Worm (Caenorhabditis elegans) whole organism, L4 larva: ENCODE measurements around the gene ZK856.14.

Source experiments
- D1046.2 ChIP-seq: fragments of 200-800 bp; sonication (Bioruptor generic); IDR thresholded peaks from 2 replicates; pipeline ENCODE4 v1.3.6; 2022; ENCODE audit warnings: missing genetic modification characterization, missing compliant biosample characterization
- F10B5.3 ChIP-seq: sonication (generic microtip); optimal IDR thresholded peaks from 2 replicates; lab custom pipeline; 2016; ENCODE audit warnings: mild to moderate bottlenecking, missing genetic modification characterization, missing compliant biosample characterization
- F44E2.7 ChIP-seq: fragments of 200-800 bp; sonication (Bioruptor generic); IDR thresholded peaks from 2 replicates; pipeline ENCODE4 v2.1.2; 2022; ENCODE audit warnings: missing genetic modification characterization, missing compliant biosample characterization
- F49E8.2 ChIP-seq: sonication (generic microtip); optimal IDR thresholded peaks from 2 replicates; lab custom pipeline; 2016; ENCODE audit warnings: missing compliant biosample characterization, mild to moderate bottlenecking, missing genetic modification characterization, borderline replicate concordance
- R02D3.7 ChIP-seq: fragments of 150-350 bp; sonication (generic microtip); optimal IDR thresholded peaks from 3 replicates; lab custom pipeline; 2014; ENCODE audit warnings: missing biosample characterization, missing genetic modification characterization
- T20F7.1 ChIP-seq: fragments of 200-800 bp; sonication (Bioruptor generic); optimal IDR thresholded peaks from 2 replicates; lab custom pipeline; 2018; ENCODE audit warnings: mild to moderate bottlenecking, missing genetic modification characterization, missing compliant biosample characterization
- Y105C5A.15 ChIP-seq: fragments of 200-800 bp; sonication (Bioruptor generic); IDR thresholded peaks from 2 replicates; pipeline ENCODE4 v1.3.6; 2022; ENCODE audit warnings: missing genetic modification characterization, missing compliant biosample characterization
- Y5F2A.4 ChIP-seq: fragments of 200-800 bp; sonication (Bioruptor generic); optimal IDR thresholded peaks from 2 replicates; lab custom pipeline; 2018; ENCODE audit warnings: mild to moderate bottlenecking, missing genetic modification characterization, missing compliant biosample characterization
- ZK337.2 ChIP-seq: fragments of 200-800 bp; sonication (Bioruptor generic); IDR thresholded peaks from 2 replicates; pipeline ENCODE4 v1.3.6; 2022; ENCODE audit warnings: missing genetic modification reagents, missing genetic modification characterization, missing compliant biosample characterization
- aha-1 ChIP-seq: fragments of 150-350 bp; peaks from one replicate; lab custom pipeline; 2014; ENCODE audit warnings: missing biosample characterization, missing genetic modification characterization
- ama-1 ChIP-seq: fragments of 150-350 bp; optimal IDR thresholded peaks from 2 replicates; lab custom pipeline; 2014; ENCODE audit warnings: inconsistent platforms, mixed read lengths
- ceh-82 ChIP-seq: sonication (generic microtip); optimal IDR thresholded peaks from 2 replicates; lab custom pipeline; 2017; ENCODE audit warnings: missing biosample characterization, missing genetic modification characterization
- daf-16 ChIP-seq, 3 experiments: sonication (generic microtip); optimal IDR thresholded peaks; 2 replicates each; lab custom pipeline; 2016 to 2017; ENCODE audit warnings: missing genetic modification characterization in 3 of 3, missing genetic modification reagents in 3 of 3, mild to moderate bottlenecking in 2 of 3, missing compliant biosample characterization in 2 of 3, missing biosample characterization in 1 of 3, moderate library complexity in 1 of 3
- daf-19 ChIP-seq: fragments of 200-800 bp; sonication (Bioruptor generic); conservative IDR thresholded peaks from 2 replicates; pipeline ENCODE4 v1.3.6; 2022; ENCODE audit warnings: missing genetic modification characterization, missing compliant biosample characterization
- dmd-9 ChIP-seq: fragments of 200-800 bp; sonication (Bioruptor generic); IDR thresholded peaks from 2 replicates; pipeline ENCODE4 v1.3.6; 2022; ENCODE audit warnings: missing genetic modification reagents, missing genetic modification characterization, missing compliant biosample characterization
- dpl-1 ChIP-seq: fragments of 150-350 bp; optimal IDR thresholded peaks from 2 replicates; lab custom pipeline; 2014; ENCODE audit warnings: missing biosample characterization, missing genetic modification reagents, missing genetic modification characterization
- duxl-1 ChIP-seq: sonication (generic microtip); optimal IDR thresholded peaks from 2 replicates; lab custom pipeline; 2016; ENCODE audit warnings: mild to moderate bottlenecking, missing genetic modification characterization, moderate library complexity, missing compliant biosample characterization; ENCODE audit not compliant: poor library complexity
- dve-1 ChIP-seq: sonication (generic microtip); optimal IDR thresholded peaks from 2 replicates; lab custom pipeline; 2017; ENCODE audit warnings: antibody characterized with exemption, mild to moderate bottlenecking, missing genetic modification characterization, missing compliant biosample characterization; ENCODE audit not compliant: insufficient read depth
- fkh-10 ChIP-seq: fragments of 150-350 bp; optimal IDR thresholded peaks from 2 replicates; lab custom pipeline; 2014; ENCODE audit warnings: missing biosample characterization, missing genetic modification reagents, missing genetic modification characterization
- gei-8 ChIP-seq: fragments of 200-800 bp; sonication (Bioruptor generic); optimal IDR thresholded peaks from 2 replicates; lab custom pipeline; 2018; ENCODE audit warnings: mild to moderate bottlenecking, missing genetic modification characterization, missing compliant biosample characterization
- hlh-30 ChIP-seq: sonication (generic microtip); optimal IDR thresholded peaks from 2 replicates; lab custom pipeline; 2017; ENCODE audit warnings: antibody characterized with exemption, mild to moderate bottlenecking, missing genetic modification characterization, missing compliant biosample characterization; ENCODE audit not compliant: insufficient read depth
- hmg-1.1 ChIP-seq: fragments of 200-800 bp; sonication (Bioruptor generic); IDR thresholded peaks from 2 replicates; pipeline ENCODE4 v1.3.6; 2022; ENCODE audit warnings: missing genetic modification reagents, missing genetic modification characterization, missing compliant biosample characterization
- lin-1 ChIP-seq: fragments of 200-800 bp; sonication (Bioruptor generic); IDR thresholded peaks from 2 replicates; pipeline ENCODE4 v1.3.6; 2022; ENCODE audit warnings: missing genetic modification reagents, missing genetic modification characterization, missing compliant biosample characterization
- lin-13 ChIP-seq: fragments of 150-350 bp; optimal IDR thresholded peaks from 2 replicates; lab custom pipeline; 2014; ENCODE audit warnings: missing biosample characterization, missing genetic modification reagents, missing genetic modification characterization
- lin-15B ChIP-seq: fragments of 150-350 bp; sonication (generic microtip); optimal IDR thresholded peaks from 3 replicates; lab custom pipeline; 2014; ENCODE audit warnings: missing biosample characterization, missing genetic modification characterization
- lin-38 ChIP-seq: fragments of 200-800 bp; sonication (Bioruptor generic); IDR thresholded peaks from 2 replicates; pipeline ENCODE4 v1.3.6; 2022; ENCODE audit warnings: missing genetic modification reagents, missing genetic modification characterization, missing compliant biosample characterization
- lsy-2 ChIP-seq, 2 experiments: fragments of 150-350 bp in 1 of 2; sonication (generic microtip) in 1 of 2; optimal IDR thresholded peaks; 2 replicates each; lab custom pipeline; 2014 to 2017; ENCODE audit warnings: missing biosample characterization in 2 of 2, missing genetic modification characterization in 2 of 2
- mdl-1 ChIP-seq, 2 experiments: fragments of 150-350 bp in 1 of 2; sonication (generic microtip) in 1 of 2; optimal IDR thresholded peaks; 2 replicates each; lab custom pipeline; 2014 to 2017; ENCODE audit warnings: missing biosample characterization in 2 of 2, missing genetic modification characterization in 2 of 2
- mdt-29 ChIP-seq: fragments of 200-800 bp; sonication (Bioruptor generic); IDR thresholded peaks from 2 replicates; pipeline ENCODE4 v1.3.6; 2022; ENCODE audit warnings: missing genetic modification reagents, missing genetic modification characterization, missing compliant biosample characterization
- mep-1 ChIP-seq: fragments of 150-350 bp; sonication (generic microtip); optimal IDR thresholded peaks from 3 replicates; lab custom pipeline; 2014; ENCODE audit warnings: missing biosample characterization, missing genetic modification characterization
- mes-2 ChIP-seq: sonication (generic microtip); optimal IDR thresholded peaks from 2 replicates; lab custom pipeline; 2016; ENCODE audit warnings: missing genotype, mild to moderate bottlenecking, missing genetic modification characterization, missing compliant biosample characterization; ENCODE audit not compliant: poor library complexity, severe bottlenecking
- nhr-102 ChIP-seq: sonication (generic microtip); optimal IDR thresholded peaks from 2 replicates; lab custom pipeline; 2016; ENCODE audit warnings: mild to moderate bottlenecking, missing genetic modification characterization, moderate library complexity, missing compliant biosample characterization
- nhr-11 ChIP-seq: fragments of 150-350 bp; optimal IDR thresholded peaks from 2 replicates; lab custom pipeline; 2014; ENCODE audit warnings: missing biosample characterization, missing genetic modification characterization
- nhr-25 ChIP-seq: sonication (generic microtip); optimal IDR thresholded peaks from 2 replicates; lab custom pipeline; 2017; ENCODE audit warnings: missing genetic modification characterization, mild to moderate bottlenecking, missing compliant biosample characterization, antibody characterized with exemption, moderate library complexity, borderline replicate concordance; ENCODE audit not compliant: insufficient read depth
- nhr-28 ChIP-seq: fragments of 150-350 bp; optimal IDR thresholded peaks from 2 replicates; lab custom pipeline; 2014; ENCODE audit warnings: missing biosample characterization, missing genetic modification characterization
- nhr-48 ChIP-seq: sonication (generic microtip); optimal IDR thresholded peaks from 2 replicates; lab custom pipeline; 2016; ENCODE audit warnings: mild to moderate bottlenecking, missing genetic modification characterization, missing compliant biosample characterization
- set-16 ChIP-seq: fragments of 200-800 bp; sonication (Bioruptor generic); IDR thresholded peaks from 2 replicates; pipeline ENCODE4 v1.3.6; 2022; ENCODE audit warnings: missing genetic modification reagents, missing genetic modification characterization, missing compliant biosample characterization
- snpc-4 ChIP-seq: fragments of 150-350 bp; optimal IDR thresholded peaks from 2 replicates; lab custom pipeline; 2014; ENCODE audit warnings: missing biosample characterization, missing genetic modification characterization
- spr-1 ChIP-seq: sonication (generic microtip); optimal IDR thresholded peaks from 2 replicates; lab custom pipeline; 2016; ENCODE audit warnings: mild to moderate bottlenecking, missing genetic modification characterization, missing compliant biosample characterization
- spr-3 ChIP-seq: fragments of 200-800 bp; sonication (Bioruptor generic); optimal IDR thresholded peaks from 2 replicates; lab custom pipeline; 2018; ENCODE audit warnings: mild to moderate bottlenecking, missing genetic modification characterization, missing compliant biosample characterization
- tag-97 ChIP-seq: fragments of 200-800 bp; sonication (Bioruptor generic); IDR thresholded peaks from 2 replicates; pipeline ENCODE4 v1.3.6; 2022; ENCODE audit warnings: missing genetic modification characterization, missing compliant biosample characterization
- unc-62 ChIP-seq, 3 experiments: fragments of 150-350 bp in 1 of 3; sonication (generic microtip); optimal IDR thresholded peaks in 2 of 3; peaks in 1 of 3; 1 replicate in 1 of 3; 2 replicates in 2 of 3; lab custom pipeline; 2014 to 2017; ENCODE audit warnings: missing biosample characterization in 3 of 3, missing genetic modification characterization in 3 of 3, missing genetic modification reagents in 3 of 3, missing genotype in 1 of 3
- vab-7 ChIP-seq: fragments of 200-800 bp; sonication (Bioruptor generic); IDR thresholded peaks from 2 replicates; pipeline ENCODE4 v1.3.6; 2022; ENCODE audit warnings: missing genetic modification reagents, missing genetic modification characterization, missing compliant biosample characterization
- zag-1 ChIP-seq: fragments of 150-350 bp; optimal IDR thresholded peaks from 2 replicates; lab custom pipeline; 2014; ENCODE audit warnings: missing biosample characterization, missing genetic modification characterization
- zip-2 ChIP-seq: fragments of 150-350 bp; optimal IDR thresholded peaks from 2 replicates; lab custom pipeline; 2014; ENCODE audit warnings: missing biosample characterization, missing genetic modification characterization

ZK856.14 gene

DNA sequence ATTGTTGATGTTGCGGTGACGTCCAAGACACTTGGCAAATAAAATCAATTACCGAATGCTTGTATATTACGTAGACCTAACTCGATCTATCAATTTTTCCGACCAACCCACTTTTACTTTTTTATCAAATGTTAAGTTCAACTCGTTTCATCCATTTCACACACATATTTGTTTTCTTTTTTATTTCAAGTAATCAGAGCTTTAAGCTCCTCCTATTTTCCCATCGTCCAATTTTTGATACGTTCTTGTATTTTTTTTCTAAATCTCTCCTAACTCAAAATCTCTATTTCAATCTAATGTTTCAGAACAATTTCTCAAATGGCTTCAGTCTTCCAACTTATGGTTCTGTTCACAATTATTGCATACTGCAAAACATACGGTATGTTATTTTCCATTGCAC lies 18.4 kb upstream of the ZK856.14 start, which contains the start of gene ZK856.6:
ZK856.6 (plus strand) TSS at position 301 of the 400 bp plus-strand sequence.
- TF ChIP-seq lin-15B (no peak), aha-1 (tag; lab: Kevin White, UChicago) (no peak), hmg-1.1 (no peak), lin-13 (GFP tag; lab: Kevin White, UChicago) (no peak), gei-8 (no peak), R02D3.7 (no peak), nhr-102 (tag; lab: Kevin White, UChicago) (no peak), zag-1 (tag; lab: Kevin White, UChicago) (no peak), tag-97 (no peak), D1046.2 (no peak)

DNA sequence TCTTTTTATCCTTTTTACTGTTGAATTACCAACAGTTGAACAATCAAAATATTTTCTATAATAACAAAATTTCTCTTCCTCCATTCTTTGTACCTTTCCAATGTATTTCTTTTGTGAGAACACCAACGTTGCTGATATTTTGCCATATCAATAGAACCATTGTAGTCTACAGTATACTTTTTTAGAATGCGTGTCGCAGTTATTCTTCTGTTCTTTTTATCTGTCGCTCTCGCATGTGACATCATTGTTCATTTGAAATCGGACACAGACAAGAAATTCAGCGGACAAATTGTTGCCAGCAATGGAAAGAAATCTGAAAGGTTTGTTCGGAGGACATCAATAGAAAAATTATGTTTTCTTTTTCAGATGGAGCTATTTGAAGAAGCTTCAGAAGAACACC lies 14.9 kb upstream of the ZK856.14 start, which contains the start of gene ZK856.7:
ZK856.7 (plus strand) TSS at position 186 of the 400 bp plus-strand sequence.
- TF ChIP-seq daf-19, result no peak
- TF ChIP-seq lin-38, result no peak
- TF ChIP-seq spr-3, result no peak
- no peak for TF ChIP-seq mdt-29 (GFP tag; lab: Robert Waterston, UW)
- no peak for TF ChIP-seq snpc-4
- 0 out of 2 replicates have a peak, but pooled peaks have one; percentile 42 for TF ChIP-seq dmd-9
- no peak for TF ChIP-seq dpl-1 (GFP tag; lab: Kevin White, UChicago)
- no peak for TF ChIP-seq Y5F2A.4
- no peak for TF ChIP-seq spr-1 (tag; lab: Kevin White, UChicago)
- TF ChIP-seq F49E8.2 (tag; lab: Kevin White, UChicago), result no peak
- no peak for TF ChIP-seq zip-2
- TF ChIP-seq lsy-2 (tag; optimal IDR thresholded peaks at IDR 0.05; lab: Kevin White, UChicago), result peak in 1 of 2 experiments; percentile 46
- no peak for TF ChIP-seq ceh-82 (tag; lab: Kevin White, UChicago)
- TF ChIP-seq unc-62 (GFP tag; optimal IDR thresholded peaks at IDR 0.05 in 1 of 2; lab: Kevin White, UChicago), result peak in 1 of 2 experiments; percentile 73
- TF ChIP-seq unc-62 (tag; optimal IDR thresholded peaks at IDR 0.05; lab: Kevin White, UChicago), result no peak
- peak; percentile 51 for TF ChIP-seq dve-1 (tag; lab: Kevin White, UChicago)
- no peak for TF ChIP-seq F10B5.3 (tag; lab: Kevin White, UChicago)
- peak; percentile 82 for TF ChIP-seq nhr-28
- TF ChIP-seq aha-1 (tag; lab: Kevin White, UChicago), result peak; percentile 8
- TF ChIP-seq fkh-10 (GFP tag; lab: Kevin White, UChicago), result no peak
- peak in 1 of 2 experiments; percentile 18 for TF ChIP-seq mdl-1 (tag; optimal IDR thresholded peaks at IDR 0.05; lab: Kevin White, UChicago)

DNA sequence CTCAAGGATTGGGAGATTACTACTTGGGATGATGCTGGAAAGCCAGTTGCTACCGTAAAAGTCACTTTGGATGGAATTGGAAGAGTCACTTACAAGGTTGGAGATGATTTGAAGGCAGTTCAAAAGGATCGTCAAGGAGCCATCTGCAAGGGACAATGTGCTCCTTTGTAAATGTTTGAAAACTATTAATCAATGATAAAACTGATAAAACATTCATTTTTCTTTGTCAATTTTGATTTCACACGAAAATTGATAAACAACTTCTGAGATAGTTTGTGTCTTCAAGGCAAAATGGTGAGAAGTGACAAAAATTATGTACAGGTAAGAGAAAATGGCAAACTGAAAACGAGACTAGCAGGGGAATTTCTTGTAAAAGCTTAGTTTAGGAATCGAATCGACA lies 14.5 kb upstream of the ZK856.14 start:
- TF ChIP-seq daf-16 (GFP tag; optimal IDR thresholded peaks at IDR 0.05; lab: Kevin White, UChicago), result no peak
- peak; percentile 62 for TF ChIP-seq daf-16 (tag; optimal IDR thresholded peaks at IDR 0.05; lab: Kevin White, UChicago)
- TF ChIP-seq ama-1, result peak; percentile 49
- no peak for TF ChIP-seq mes-2 (tag; lab: Kevin White, UChicago)
- TF ChIP-seq, all 104 proteins: peak for 2

DNA sequence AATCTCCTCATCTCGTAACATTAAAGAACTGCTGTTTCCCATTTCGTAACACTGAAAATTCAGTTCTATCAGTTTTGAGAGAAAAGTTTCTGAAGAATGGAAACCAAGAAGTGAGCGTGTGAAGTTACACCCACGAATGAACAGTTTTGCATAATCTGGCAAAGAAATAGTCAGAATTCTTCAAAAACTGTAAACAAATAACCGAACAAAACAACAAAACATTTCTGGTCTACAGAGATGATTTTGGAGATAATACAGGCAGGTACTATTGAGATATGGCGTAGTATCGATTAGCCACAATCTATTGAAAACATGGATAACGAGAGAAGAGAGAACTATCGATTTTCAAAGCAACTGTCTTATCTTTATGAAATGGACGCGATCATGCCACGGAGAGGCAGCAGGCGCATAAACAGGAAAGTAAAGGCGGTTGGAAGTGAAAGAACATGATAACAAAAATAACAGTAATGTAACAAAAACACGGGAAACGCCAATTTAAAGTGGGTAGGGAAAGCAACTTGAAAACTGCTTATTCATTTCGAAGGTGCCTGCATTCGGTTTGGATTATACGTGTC lies 13.3 kb upstream of the ZK856.14 start, which contains the start of gene chpf-1:
chpf-1 (minus strand) TSS at position 51 of the 575 bp plus-strand sequence.
- TF ChIP-seq lin-38 (no peak), nhr-28 (peak; percentile 81), duxl-1 (tag; lab: Kevin White, UChicago) (peak; percentile 26), aha-1 (tag; lab: Kevin White, UChicago) (no peak), ZK337.2 (GFP tag; lab: Robert Waterston, UW) (no peak), mep-1 (tag; lab: Kevin White, UChicago) (peak; percentile 14), vab-7 (GFP tag; lab: Robert Waterston, UW) (no peak), nhr-25 (peak; percentile 23), T20F7.1 (GFP tag; lab: Kevin White, UChicago) (peak; percentile 23), F44E2.7 (no peak), set-16 (GFP tag; lab: Robert Waterston, UW) (no peak), nhr-11 (tag; lab: Kevin White, UChicago) (no peak), hlh-30 (tag; lab: Kevin White, UChicago) (peak; percentile 39), zip-2 (no peak), tag-97 (no peak), Y105C5A.15 (GFP tag; lab: Robert Waterston, UW) (no peak), mes-2 (tag; lab: Kevin White, UChicago) (peak; percentile 29), lin-1 (GFP tag; lab: Robert Waterston, UW) (0 out of 2 replicates have a peak, but pooled peaks have one; percentile 42), nhr-48 (no peak)
